Fruit fly (Drosophila melanogaster) whole organism, embryonic: Measurements from ENCODE around the gene CG9970.

Experiments
- Bteb2 ChIP-seq: fragments of 200-800 bp; sonication (Bioruptor generic); optimal IDR thresholded peaks from 2 replicates; lab custom pipeline; 2016; ENCODE audit warnings: missing biosample characterization, missing genetic modification characterization
- CG12769 ChIP-seq: fragments of 200-800 bp; sonication (Bioruptor generic); optimal IDR thresholded peaks from 2 replicates; lab custom pipeline; 2019; ENCODE audit warnings: missing biosample characterization, mild to moderate bottlenecking, missing genetic modification characterization, moderate library complexity
- CG18011 ChIP-seq: fragments of 200-800 bp; sonication (Bioruptor generic); optimal IDR thresholded peaks from 2 replicates; lab custom pipeline; 2017; ENCODE audit warnings: missing biosample characterization, missing genetic modification characterization, mild to moderate bottlenecking, moderate library complexity, missing genotype
- Pdp1 ChIP-seq, 2 experiments: fragments of 200-800 bp; sonication (Bioruptor generic); optimal IDR thresholded peaks; 3 replicates each; lab custom pipeline; 2016; ENCODE audit warnings: missing biosample characterization in 2 of 2, missing genetic modification characterization in 2 of 2, mild to moderate bottlenecking in 1 of 2, moderate library complexity in 1 of 2
- ham ChIP-seq: fragments of 200-800 bp; sonication (Bioruptor generic); IDR thresholded peaks from 2 replicates; pipeline ENCODE4 v1.3.6; 2022; ENCODE audit warnings: missing biosample characterization, missing genetic modification characterization
- odd ChIP-seq: fragments of 200-800 bp; sonication (Bioruptor generic); optimal IDR thresholded peaks from 2 replicates; lab custom pipeline; 2017; ENCODE audit warnings: missing biosample characterization, mild to moderate bottlenecking, missing genetic modification characterization
- slou ChIP-seq: fragments of 200-800 bp; sonication (Bioruptor generic); optimal IDR thresholded peaks from 3 replicates; lab custom pipeline; 2016; ENCODE audit warnings: missing biosample characterization, missing genetic modification characterization
- tx ChIP-seq: fragments of 200-800 bp; sonication (Bioruptor generic); optimal IDR thresholded peaks from 2 replicates; lab custom pipeline; 2016; ENCODE audit warnings: missing biosample characterization, missing genetic modification characterization
- usp ChIP-seq: fragments of >200 bp; optimal IDR thresholded peaks from 2 replicates; lab custom pipeline; 2017; ENCODE audit warnings: missing biosample characterization, missing genetic modification characterization

dm6 chr3L:2871155-2871554, 45.3 kb downstream of the CG9970 start:
- TF ChIP-seq Pdp1 (GFP tag; optimal IDR thresholded peaks at IDR 0.05; lab: Kevin White, UChicago), result no peak
- TF ChIP-seq odd (GFP tag; lab: Kevin White, UChicago), result no peak
- TF ChIP-seq usp (GFP tag; lab: Kevin White, UChicago), result no peak
- no peak for TF ChIP-seq tx
- no peak for TF ChIP-seq slou (GFP tag; lab: Kevin White, UChicago)
- TF ChIP-seq Bteb2 (GFP tag; lab: Kevin White, UChicago), result no peak
- TF ChIP-seq CG12769, result no peak
- no peak for TF ChIP-seq CG18011
- no peak for TF ChIP-seq ham (GFP tag; lab: Robert Waterston, UW)
